Worm (Caenorhabditis elegans) whole organism, L1 larva: Measurements from ENCODE around the gene dod-17.
A peak's percentile ranks its signal among the peaks of the same experiment; 100 is the strongest.

ENCODE experiments used
- C04F5.9 ChIP-seq: sonication (generic microtip); optimal IDR thresholded peaks from 2 replicates; lab custom pipeline; 2016; ENCODE audit warnings: missing genetic modification characterization, missing compliant biosample characterization
- C16A3.4 ChIP-seq: fragments of 150-350 bp; optimal IDR thresholded peaks from 2 replicates; lab custom pipeline; 2014; ENCODE audit warnings: missing biosample characterization, missing genetic modification characterization
- alr-1 ChIP-seq: fragments of 200-800 bp; sonication (Bioruptor generic); optimal IDR thresholded peaks from 2 replicates; lab custom pipeline; 2018; ENCODE audit warnings: borderline replicate concordance, mild to moderate bottlenecking, missing genetic modification characterization, missing compliant biosample characterization
- blmp-1 ChIP-seq: fragments of 150-350 bp; optimal IDR thresholded peaks from 2 replicates; lab custom pipeline; 2014; ENCODE audit warnings: missing biosample characterization, missing genetic modification characterization
- ceh-8 ChIP-seq: fragments of 200-800 bp; sonication (Bioruptor generic); optimal IDR thresholded peaks from 2 replicates; lab custom pipeline; 2018; ENCODE audit warnings: mild to moderate bottlenecking, missing genetic modification characterization, moderate library complexity, missing compliant biosample characterization
- ces-1 ChIP-seq: fragments of 150-350 bp; optimal IDR thresholded peaks from 2 replicates; lab custom pipeline; 2014; ENCODE audit warnings: missing biosample characterization, missing genetic modification reagents, missing genetic modification characterization
- efl-1 ChIP-seq, 4 experiments: fragments of 150-350 bp; optimal IDR thresholded peaks in 3 of 4; peaks in 1 of 4; 1 replicate in 1 of 4; 2 replicates in 3 of 4; lab custom pipeline; 2014; ENCODE audit warnings: missing biosample characterization in 2 of 4, missing genetic modification characterization in 2 of 4, missing genetic modification reagents in 2 of 4
- egl-13 ChIP-seq: sonication (generic microtip); optimal IDR thresholded peaks from 2 replicates; lab custom pipeline; 2016; ENCODE audit warnings: missing genotype, missing genetic modification reagents, missing genetic modification characterization, missing compliant biosample characterization
- elt-2 ChIP-seq: sonication (generic microtip); optimal IDR thresholded peaks from 2 replicates; lab custom pipeline; 2016; ENCODE audit warnings: missing genetic modification characterization, mild to moderate bottlenecking, inconsistent platforms, missing compliant biosample characterization, missing genetic modification reagents
- fkh-10 ChIP-seq: sonication (generic microtip); optimal IDR thresholded peaks from 2 replicates; lab custom pipeline; 2017; ENCODE audit warnings: missing biosample characterization, missing genetic modification reagents, missing genetic modification characterization
- fos-1 ChIP-seq: fragments of 150-350 bp; optimal IDR thresholded peaks from 2 replicates; lab custom pipeline; 2014; ENCODE audit warnings: missing biosample characterization, missing genetic modification characterization
- hpl-2 ChIP-seq: fragments of 150-350 bp; optimal IDR thresholded peaks from 2 replicates; lab custom pipeline; 2014; ENCODE audit warnings: missing biosample characterization, missing genetic modification reagents, missing genetic modification characterization
- jun-1 ChIP-seq: fragments of 150-350 bp; optimal IDR thresholded peaks from 2 replicates; lab custom pipeline; 2014; ENCODE audit warnings: missing biosample characterization, missing genetic modification reagents, missing genetic modification characterization
- lin-15B ChIP-seq: fragments of 150-350 bp; sonication (generic microtip); optimal IDR thresholded peaks from 3 replicates; lab custom pipeline; 2014; ENCODE audit warnings: missing biosample characterization, missing genetic modification characterization
- lin-39 ChIP-seq: fragments of 150-350 bp; optimal IDR thresholded peaks from 2 replicates; lab custom pipeline; 2014; ENCODE audit warnings: missing biosample characterization, missing genetic modification reagents, missing genetic modification characterization
- lsy-2 ChIP-seq, 2 experiments: fragments of 150-350 bp; optimal IDR thresholded peaks; 2 replicates each; lab custom pipeline; 2014; ENCODE audit warnings: missing biosample characterization in 2 of 2, missing genetic modification characterization in 2 of 2
- mab-9 ChIP-seq: fragments of 200-800 bp; sonication (Bioruptor generic); IDR thresholded peaks from 2 replicates; pipeline ENCODE4 v1.3.6; 2022; ENCODE audit warnings: missing genetic modification reagents, missing genetic modification characterization, missing compliant biosample characterization
- mep-1 ChIP-seq: fragments of 150-350 bp; optimal IDR thresholded peaks from 2 replicates; lab custom pipeline; 2014; ENCODE audit warnings: missing biosample characterization, missing genetic modification characterization
- nhr-11 ChIP-seq: fragments of 150-350 bp; optimal IDR thresholded peaks from 2 replicates; lab custom pipeline; 2014; ENCODE audit warnings: missing biosample characterization, missing genetic modification characterization
- nhr-28 ChIP-seq: fragments of 150-350 bp; optimal IDR thresholded peaks from 2 replicates; lab custom pipeline; 2014; ENCODE audit warnings: missing biosample characterization, missing genetic modification characterization
- nhr-76 ChIP-seq: sonication (generic microtip); optimal IDR thresholded peaks from 2 replicates; lab custom pipeline; 2017; ENCODE audit warnings: missing biosample characterization, missing genetic modification characterization
- pqm-1 ChIP-seq: sonication (generic microtip); optimal IDR thresholded peaks from 3 replicates; lab custom pipeline; 2017; ENCODE audit warnings: missing biosample characterization, missing genetic modification characterization
- skn-1 ChIP-seq: fragments of 150-350 bp; optimal IDR thresholded peaks from 2 replicates; lab custom pipeline; 2014; ENCODE audit warnings: missing biosample characterization, missing genetic modification characterization
- snu-23 ChIP-seq: sonication (generic microtip); optimal IDR thresholded peaks from 2 replicates; lab custom pipeline; 2016; ENCODE audit warnings: missing genetic modification characterization, missing compliant biosample characterization
- sup-37 ChIP-seq: fragments of 200-800 bp; sonication (Bioruptor generic); optimal IDR thresholded peaks from 2 replicates; lab custom pipeline; 2018; ENCODE audit warnings: mild to moderate bottlenecking, missing genetic modification characterization, missing compliant biosample characterization
- tbx-2 ChIP-seq: sonication (generic microtip); optimal IDR thresholded peaks from 2 replicates; lab custom pipeline; 2016; ENCODE audit warnings: missing genetic modification characterization, missing compliant biosample characterization
- tlp-1 ChIP-seq: fragments of 150-350 bp; optimal IDR thresholded peaks from 2 replicates; lab custom pipeline; 2014; ENCODE audit warnings: missing biosample characterization, missing genetic modification characterization
- unc-30 ChIP-seq: sonication (generic microtip); optimal IDR thresholded peaks from 2 replicates; lab custom pipeline; 2017; ENCODE audit warnings: missing biosample characterization, missing genetic modification characterization
- unc-86 ChIP-seq: sonication (generic microtip); optimal IDR thresholded peaks from 2 replicates; lab custom pipeline; 2016; ENCODE audit warnings: missing genetic modification characterization, missing compliant biosample characterization
- xbp-1 ChIP-seq: sonication (generic microtip); optimal IDR thresholded peaks from 2 replicates; lab custom pipeline; 2016; ENCODE audit warnings: missing genetic modification characterization, missing compliant biosample characterization
- ztf-11 ChIP-seq, 2 experiments: sonication (generic microtip); optimal IDR thresholded peaks; 2 replicates each; lab custom pipeline; 2016 to 2017; ENCODE audit warnings: missing genetic modification characterization in 2 of 2, missing biosample characterization in 1 of 2, missing compliant biosample characterization in 1 of 2
- ztf-4 ChIP-seq: fragments of 150-350 bp; optimal IDR thresholded peaks from 2 replicates; lab custom pipeline; 2014; ENCODE audit warnings: missing biosample characterization, missing genetic modification characterization

Gene dod-17

ce11 chrIV:12960136-12960535, 16.0 kb upstream of the dod-17 start, which contains the start of gene F55G11.7:
F55G11.7 (plus strand) TSS chrIV:12960436.
- TF ChIP-seq efl-1 (optimal IDR thresholded peaks at IDR 0.05; lab: Kevin White, UChicago): no peak
- TF ChIP-seq efl-1 (GFP tag; optimal IDR thresholded peaks at IDR 0.05 in 1 of 2; lab: Kevin White, UChicago): peak in 1 of 2 experiments; percentile 56
- no peak for TF ChIP-seq ceh-8
- no peak for TF ChIP-seq alr-1 (tag; lab: Kevin White, UChicago)

- TF ChIP-seq alr-1 (tag; lab: Kevin White, UChicago) (no peak), tlp-1 (tag; lab: Kevin White, UChicago) (no peak), elt-2 (tag; lab: Kevin White, UChicago) (peak; percentile 65), ceh-8 (no peak)
- TF ChIP-seq, all 84 proteins: peak for 1
These were observed 13.5 kb upstream of the dod-17 start, which contains the start of gene F55G11.8 for ce11 chrIV:12962564-12962963. F55G11.8 (plus strand) TSS chrIV:12962808.

ce11 chrIV:12964648-12965047, 11.5 kb upstream of the dod-17 start:
- TF ChIP-seq egl-13 (tag; lab: Kevin White, UChicago): no peak
- no peak for TF ChIP-seq fkh-10 (GFP tag; lab: Kevin White, UChicago)
- no peak for TF ChIP-seq pqm-1
- TF ChIP-seq nhr-11 (tag; lab: Kevin White, UChicago): no peak
- TF ChIP-seq efl-1 (optimal IDR thresholded peaks at IDR 0.05; lab: Kevin White, UChicago): no peak
- peak in 1 of 2 experiments; percentile 15 for TF ChIP-seq efl-1 (GFP tag; optimal IDR thresholded peaks at IDR 0.05 in 1 of 2; lab: Kevin White, UChicago)
- TF ChIP-seq xbp-1 (tag; lab: Kevin White, UChicago): no peak
- TF ChIP-seq elt-2 (tag; lab: Kevin White, UChicago): peak; percentile 74
- TF ChIP-seq C04F5.9: no peak
- TF ChIP-seq jun-1 (tag; lab: Kevin White, UChicago): no peak
- no peak for TF ChIP-seq snu-23 (GFP tag; lab: Kevin White, UChicago)
- TF ChIP-seq tlp-1 (tag; lab: Kevin White, UChicago): no peak
- TF ChIP-seq ces-1: no peak
- no peak for TF ChIP-seq skn-1

ce11 chrIV:12965074-12965473, 11.0 kb upstream of the dod-17 start, which contains the start of gene dod-22:
dod-22 (plus strand) TSS chrIV:12965374.
- TF ChIP-seq lin-15B (tag; lab: Kevin White, UChicago) (no peak), nhr-11 (tag; lab: Kevin White, UChicago) (no peak), elt-2 (tag; lab: Kevin White, UChicago) (no peak), blmp-1 (tag; lab: Kevin White, UChicago) (no peak), efl-1 (optimal IDR thresholded peaks at IDR 0.05; lab: Kevin White, UChicago) (no peak), efl-1 (GFP tag; optimal IDR thresholded peaks at IDR 0.05 in 1 of 2; lab: Kevin White, UChicago) (no peak), unc-30 (tag; lab: Kevin White, UChicago) (no peak), ztf-4 (tag; lab: Kevin White, UChicago) (no peak), fos-1 (tag; lab: Kevin White, UChicago) (no peak)

ce11 chrIV:12967303-12967702, 8.8 kb upstream of the dod-17 start:
- TF ChIP-seq alr-1 (tag; lab: Kevin White, UChicago) (no peak), tbx-2 (tag; lab: Kevin White, UChicago) (no peak), mab-9 (no peak), lsy-2 (tag; optimal IDR thresholded peaks at IDR 0.05; lab: Kevin White, UChicago) (no peak), mep-1 (tag; lab: Kevin White, UChicago) (no peak), sup-37 (GFP tag; lab: Kevin White, UChicago) (no peak), elt-2 (tag; lab: Kevin White, UChicago) (no peak), ztf-11 (tag; optimal IDR thresholded peaks at IDR 0.05; lab: Kevin White, UChicago) (no peak), unc-86 (tag; lab: Kevin White, UChicago) (no peak), nhr-28 (tag; lab: Kevin White, UChicago) (no peak)

ce11 chrIV:12969141-12969540, 7.0 kb upstream of the dod-17 start, which contains the start of gene F55G11.2:
F55G11.2 (minus strand) TSS chrIV:12969289.
- no peak for TF ChIP-seq nhr-11 (tag; lab: Kevin White, UChicago)
- TF ChIP-seq fkh-10 (GFP tag; lab: Kevin White, UChicago): no peak
- no peak for TF ChIP-seq efl-1 (optimal IDR thresholded peaks at IDR 0.05; lab: Kevin White, UChicago)
- peak in 1 of 2 experiments; percentile 87 for TF ChIP-seq efl-1 (GFP tag; optimal IDR thresholded peaks at IDR 0.05 in 1 of 2; lab: Kevin White, UChicago)
- no peak for TF ChIP-seq lin-39 (tag; lab: Kevin White, UChicago)
- TF ChIP-seq elt-2 (tag; lab: Kevin White, UChicago): peak; percentile 86
- no peak for TF ChIP-seq nhr-76 (tag; lab: Kevin White, UChicago)
- TF ChIP-seq skn-1: peak; percentile 6
- TF ChIP-seq hpl-2: no peak
- TF ChIP-seq C16A3.4 (tag; lab: Kevin White, UChicago): no peak
